Worm (Caenorhabditis elegans) whole organism, young adult: ENCODE data around the gene C44C10.10.

Source experiments
- B0336.3 ChIP-seq: fragments of 200-800 bp; sonication (Bioruptor generic); IDR thresholded peaks from 2 replicates; pipeline ENCODE4 v1.3.6; 2022; ENCODE audit warnings: missing genetic modification characterization, missing compliant biosample characterization
- C06A6.2 ChIP-seq: fragments of 200-800 bp; sonication (Bioruptor generic); conservative IDR thresholded peaks from 2 replicates; pipeline ENCODE4 v1.3.6; 2022; ENCODE audit warnings: missing genetic modification characterization, missing compliant biosample characterization
- F22D6.2 ChIP-seq: sonication (generic microtip); optimal IDR thresholded peaks from 2 replicates; lab custom pipeline; 2016; ENCODE audit warnings: mild to moderate bottlenecking, missing genetic modification characterization, missing compliant biosample characterization
- F39B2.1 ChIP-seq: fragments of 200-800 bp; sonication (Bioruptor generic); IDR thresholded peaks from 2 replicates; pipeline ENCODE4 v1.3.6; 2022; ENCODE audit warnings: missing genetic modification reagents, missing genetic modification characterization, missing compliant biosample characterization
- F49E8.2 ChIP-seq: sonication (generic microtip); optimal IDR thresholded peaks from 3 replicates; lab custom pipeline; 2017; ENCODE audit warnings: missing genetic modification characterization, mild to moderate bottlenecking, missing compliant biosample characterization, antibody characterized with exemption, moderate library complexity; ENCODE audit not compliant: insufficient read depth
- Y56A3A.18 ChIP-seq: fragments of 200-800 bp; sonication (Bioruptor generic); IDR thresholded peaks from 2 replicates; pipeline ENCODE4 v1.3.6; 2022; ENCODE audit warnings: missing genetic modification reagents, missing genetic modification characterization, missing compliant biosample characterization
- Y79H2A.3 ChIP-seq: fragments of 200-800 bp; sonication (Bioruptor generic); conservative IDR thresholded peaks from 2 replicates; pipeline ENCODE4 v1.3.6; 2022; ENCODE audit warnings: missing genetic modification reagents, missing genetic modification characterization, missing compliant biosample characterization
- Y95B8A.8 ChIP-seq: fragments of 200-800 bp; sonication (Bioruptor generic); IDR thresholded peaks from 2 replicates; pipeline ENCODE4 v1.3.6; 2022; ENCODE audit warnings: missing genetic modification reagents, missing genetic modification characterization, missing compliant biosample characterization
- aptf-2 ChIP-seq: fragments of 200-800 bp; sonication (Bioruptor generic); conservative IDR thresholded peaks from 2 replicates; pipeline ENCODE4 v1.3.6; 2022; ENCODE audit warnings: missing genetic modification reagents, missing genetic modification characterization, missing compliant biosample characterization
- atf-7 ChIP-seq: sonication (generic microtip); optimal IDR thresholded peaks from 2 replicates; lab custom pipeline; 2017; ENCODE audit warnings: mild to moderate bottlenecking, missing genetic modification characterization, missing compliant biosample characterization
- attf-5 ChIP-seq: fragments of 200-800 bp; sonication (Bioruptor generic); optimal IDR thresholded peaks from 2 replicates; lab custom pipeline; 2018; ENCODE audit warnings: mild to moderate bottlenecking, missing genetic modification characterization, missing compliant biosample characterization
- attf-6 ChIP-seq: fragments of 200-800 bp; sonication (Bioruptor generic); IDR thresholded peaks from 2 replicates; pipeline ENCODE4 v1.3.6; 2022; ENCODE audit warnings: missing genetic modification reagents, missing genetic modification characterization, missing compliant biosample characterization
- cebp-1 ChIP-seq, 2 experiments: fragments of 200-800 bp in 1 of 2; sonication (Bioruptor generic) in 1 of 2; sonication (generic microtip) in 1 of 2; IDR thresholded peaks in 1 of 2; optimal IDR thresholded peaks in 1 of 2; 2 replicates each; pipeline versions ENCODE4 v1.3.6 to Lab custom; 2017 to 2022; ENCODE audit warnings: missing compliant biosample characterization in 2 of 2, missing genetic modification characterization in 2 of 2, mild to moderate bottlenecking in 1 of 2, missing genetic modification reagents in 1 of 2, moderate library complexity in 1 of 2
- cebp-2 ChIP-seq: fragments of 200-800 bp; sonication (Bioruptor generic); IDR thresholded peaks from 2 replicates; pipeline ENCODE4 v1.3.6; 2022; ENCODE audit warnings: missing genetic modification characterization, missing compliant biosample characterization
- ceh-100 ChIP-seq: fragments of 200-800 bp; sonication (Bioruptor generic); IDR thresholded peaks from 2 replicates; pipeline ENCODE4 v1.3.6; 2022; ENCODE audit warnings: missing genetic modification reagents, missing genetic modification characterization, missing compliant biosample characterization
- die-1 ChIP-seq: sonication (generic microtip); optimal IDR thresholded peaks from 2 replicates; lab custom pipeline; 2016; ENCODE audit warnings: missing genotype, mild to moderate bottlenecking, missing genetic modification characterization, missing compliant biosample characterization
- dpff-1 ChIP-seq: sonication (generic microtip); optimal IDR thresholded peaks from 2 replicates; lab custom pipeline; 2017; ENCODE audit warnings: mild to moderate bottlenecking, missing genetic modification characterization, missing compliant biosample characterization
- dpl-1 ChIP-seq: fragments of 150-350 bp; optimal IDR thresholded peaks from 2 replicates; lab custom pipeline; 2014; ENCODE audit warnings: missing biosample characterization, missing genetic modification reagents, missing genetic modification characterization
- egl-18 ChIP-seq: fragments of 200-800 bp; sonication (Bioruptor generic); IDR thresholded peaks from 2 replicates; pipeline ENCODE4 v1.3.6; 2022; ENCODE audit warnings: missing genetic modification reagents, missing genetic modification characterization, missing compliant biosample characterization
- egl-44 ChIP-seq: fragments of 200-800 bp; sonication (Bioruptor generic); IDR thresholded peaks from 2 replicates; pipeline ENCODE4 v1.3.6; 2022; ENCODE audit warnings: missing genetic modification reagents, missing genetic modification characterization, missing compliant biosample characterization
- ets-4 ChIP-seq: fragments of 200-800 bp; sonication (Bioruptor generic); optimal IDR thresholded peaks from 2 replicates; lab custom pipeline; 2018; ENCODE audit warnings: mild to moderate bottlenecking, missing genetic modification characterization, missing compliant biosample characterization
- him-1 ChIP-seq: sonication (generic microtip); optimal IDR thresholded peaks from 2 replicates; lab custom pipeline; 2016; ENCODE audit warnings: missing genotype, missing genetic modification reagents, missing genetic modification characterization, missing compliant biosample characterization
- hlh-26 ChIP-seq: fragments of 200-800 bp; sonication (Bioruptor generic); conservative IDR thresholded peaks from 2 replicates; pipeline ENCODE4 v1.3.6; 2022; ENCODE audit warnings: missing genetic modification reagents, missing genetic modification characterization, missing compliant biosample characterization
- hmg-20 ChIP-seq: fragments of 200-800 bp; sonication (Bioruptor generic); IDR thresholded peaks from 2 replicates; pipeline ENCODE4 v1.3.6; 2022; ENCODE audit warnings: missing genetic modification reagents, missing genetic modification characterization, missing compliant biosample characterization
- hsf-1 ChIP-seq: fragments of 200-800 bp; sonication (Bioruptor generic); IDR thresholded peaks from 2 replicates; pipeline ENCODE4 v1.3.6; 2022; ENCODE audit warnings: missing genetic modification reagents, missing genetic modification characterization, missing compliant biosample characterization
- let-607 ChIP-seq, 2 experiments: fragments of 200-800 bp in 1 of 2; sonication (Bioruptor generic) in 1 of 2; sonication (generic microtip) in 1 of 2; optimal IDR thresholded peaks; 2 replicates each; lab custom pipeline; 2016 to 2018; ENCODE audit warnings: mild to moderate bottlenecking in 2 of 2, missing compliant biosample characterization in 2 of 2, missing genetic modification characterization in 2 of 2, moderate library complexity in 2 of 2, missing genotype in 1 of 2
- lin-35 ChIP-seq, 3 experiments: fragments of 150-350 bp in 2 of 3; sonication (generic microtip) in 1 of 3; optimal IDR thresholded peaks; 2 replicates each; lab custom pipeline; 2014 to 2018; ENCODE audit warnings: missing biosample characterization in 3 of 3, missing genetic modification characterization in 3 of 3, missing genetic modification reagents in 3 of 3
- lin-40 ChIP-seq: sonication (generic microtip); optimal IDR thresholded peaks from 2 replicates; lab custom pipeline; 2016; ENCODE audit warnings: missing genetic modification characterization, mild to moderate bottlenecking, missing compliant biosample characterization, missing genotype, missing genetic modification reagents
- madf-3 ChIP-seq: fragments of 200-800 bp; sonication (Bioruptor generic); IDR thresholded peaks from 2 replicates; pipeline ENCODE4 v1.3.6; 2022; ENCODE audit warnings: missing genetic modification reagents, missing genetic modification characterization, missing compliant biosample characterization
- madf-6 ChIP-seq: fragments of 200-800 bp; sonication (Bioruptor generic); IDR thresholded peaks from 2 replicates; pipeline ENCODE4 v1.3.6; 2022; ENCODE audit warnings: missing genetic modification reagents, missing genetic modification characterization, missing compliant biosample characterization
- madf-8 ChIP-seq: fragments of 200-800 bp; sonication (Bioruptor generic); conservative IDR thresholded peaks from 2 replicates; pipeline ENCODE4 v1.3.6; 2022; ENCODE audit warnings: missing genetic modification reagents, missing genetic modification characterization, missing compliant biosample characterization
- mel-28 ChIP-seq: sonication (generic microtip); optimal IDR thresholded peaks from 2 replicates; lab custom pipeline; 2016; ENCODE audit warnings: borderline replicate concordance, mild to moderate bottlenecking, missing genetic modification characterization, missing compliant biosample characterization
- nfyb-1 ChIP-seq: fragments of 200-800 bp; sonication (Bioruptor generic); IDR thresholded peaks from 2 replicates; pipeline ENCODE4 v1.3.6; 2022; ENCODE audit warnings: missing genetic modification reagents, missing genetic modification characterization, missing compliant biosample characterization
- nhr-179 ChIP-seq: sonication (generic microtip); optimal IDR thresholded peaks from 2 replicates; lab custom pipeline; 2016; ENCODE audit warnings: mild to moderate bottlenecking, missing genetic modification characterization, missing compliant biosample characterization
- repo-1 ChIP-seq: sonication (generic microtip); optimal IDR thresholded peaks from 2 replicates; lab custom pipeline; 2017; ENCODE audit warnings: mild to moderate bottlenecking, missing genetic modification characterization, missing compliant biosample characterization
- rpc-1 ChIP-seq, 2 experiments: fragments of 150-350 bp in 1 of 2; sonication (generic microtip) in 1 of 2; optimal IDR thresholded peaks; 2 replicates each; lab custom pipeline; 2014 to 2018; ENCODE audit warnings: missing biosample characterization in 1 of 2, missing genetic modification characterization in 1 of 2, missing genetic modification reagents in 1 of 2, missing genotype in 1 of 2
- sea-2 ChIP-seq: fragments of 200-800 bp; sonication (Bioruptor generic); IDR thresholded peaks from 2 replicates; pipeline ENCODE4 v1.3.6; 2022; ENCODE audit warnings: missing genetic modification characterization, missing compliant biosample characterization
- snpc-3.4 ChIP-seq: sonication (generic microtip); optimal IDR thresholded peaks from 2 replicates; lab custom pipeline; 2017; ENCODE audit warnings: missing genetic modification characterization, mild to moderate bottlenecking, missing compliant biosample characterization, antibody characterized with exemption, moderate library complexity, missing genotype, missing genetic modification reagents
- sptf-2 ChIP-seq: fragments of 200-800 bp; sonication (Bioruptor generic); optimal IDR thresholded peaks from 2 replicates; lab custom pipeline; 2018; ENCODE audit warnings: mild to moderate bottlenecking, missing genetic modification characterization, missing compliant biosample characterization
- unc-130 ChIP-seq: sonication (generic microtip); optimal IDR thresholded peaks from 2 replicates; lab custom pipeline; 2016; ENCODE audit warnings: missing genetic modification reagents, missing genetic modification characterization, missing compliant biosample characterization
- zfh-2 ChIP-seq: fragments of 200-800 bp; sonication (Bioruptor generic); conservative IDR thresholded peaks from 2 replicates; pipeline ENCODE4 v1.3.6; 2022; ENCODE audit warnings: missing genetic modification reagents, missing genetic modification characterization, missing compliant biosample characterization
- ztf-18 ChIP-seq: sonication (generic microtip); optimal IDR thresholded peaks from 2 replicates; lab custom pipeline; 2016; ENCODE audit warnings: missing genotype, mild to moderate bottlenecking, missing genetic modification characterization, missing compliant biosample characterization
- ztf-22 ChIP-seq: fragments of 200-800 bp; sonication (Bioruptor generic); optimal IDR thresholded peaks from 2 replicates; lab custom pipeline; 2018; ENCODE audit warnings: mild to moderate bottlenecking, missing genetic modification characterization, moderate library complexity, missing compliant biosample characterization
- ztf-26 ChIP-seq: sonication (generic microtip); optimal IDR thresholded peaks from 2 replicates; lab custom pipeline; 2017; ENCODE audit warnings: missing genetic modification characterization, missing compliant biosample characterization
- ztf-6 ChIP-seq: fragments of 200-800 bp; sonication (Bioruptor generic); IDR thresholded peaks from 2 replicates; pipeline ENCODE4 v1.3.6; 2022; ENCODE audit warnings: missing genetic modification reagents, missing genetic modification characterization, missing compliant biosample characterization

C44C10.10 gene

DNA sequence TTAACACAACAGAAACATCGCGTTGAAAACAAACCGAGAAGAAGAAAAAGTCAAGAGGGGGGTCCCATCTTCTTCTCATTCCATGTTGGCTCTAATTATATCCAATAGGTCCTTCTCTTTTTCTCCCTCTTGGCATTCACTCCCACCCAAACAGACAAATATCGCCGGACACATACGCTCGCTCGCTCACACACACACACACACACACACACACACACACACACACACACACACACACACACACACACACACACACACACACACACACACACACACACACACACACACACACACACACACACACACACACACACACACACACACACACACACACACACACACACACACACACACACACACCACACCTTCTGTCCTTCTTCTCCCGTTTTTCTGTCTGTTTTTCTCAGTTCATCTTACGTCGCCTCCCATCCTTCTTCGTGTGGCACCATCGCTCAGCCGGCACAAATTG, 46.3 kb upstream of the C44C10.10 start, which contains the start of gene sto-4 (continued):
- TF ChIP-seq zfh-2 (GFP tag; lab: Robert Waterston, UW) (peak; percentile 84), lin-40 (peak; percentile 77), repo-1 (tag; lab: Kevin White, UChicago) (peak; percentile 64)
- TF ChIP-seq, all 124 proteins: peak for 33; not testable (repeated sequence) for 91

DNA sequence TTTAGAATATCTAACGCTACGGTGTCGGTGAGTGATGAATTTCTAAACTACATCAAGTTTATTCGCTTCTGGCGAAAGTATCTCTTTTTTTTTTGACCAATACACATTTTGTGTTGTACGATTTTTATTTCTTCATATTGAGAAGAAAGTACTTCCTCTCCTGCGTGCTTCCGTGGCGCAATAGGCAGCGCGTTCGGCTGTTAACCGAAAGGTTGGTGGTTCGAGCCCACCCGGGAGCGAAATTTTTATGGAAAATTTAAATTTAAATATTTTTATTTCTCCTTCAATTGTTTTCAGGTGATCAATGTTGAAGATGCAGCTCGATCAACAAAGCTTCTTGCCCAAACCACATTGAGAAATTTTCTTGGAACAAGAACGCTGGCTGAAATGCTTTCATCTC, 44.6 kb upstream of the C44C10.10 start:
- TF ChIP-seq B0336.3 (GFP tag; lab: Robert Waterston, UW): no peak
- no peak for TF ChIP-seq dpl-1 (GFP tag; lab: Kevin White, UChicago)
- TF ChIP-seq aptf-2 (GFP tag; lab: Robert Waterston, UW): no peak
- peak; percentile 63; the same call in 1 of the 2 replicates for TF ChIP-seq Y56A3A.18
- TF ChIP-seq rpc-1 (optimal IDR thresholded peaks at IDR 0.05; lab: Kevin White, UChicago): peak; percentile 85
- peak; percentile 92 for TF ChIP-seq rpc-1 (tag; optimal IDR thresholded peaks at IDR 0.05; lab: Kevin White, UChicago)
- TF ChIP-seq F39B2.1 (GFP tag; lab: Robert Waterston, UW): no peak
- peak; percentile 54; the same call in 1 of the 2 replicates for TF ChIP-seq nfyb-1 (GFP tag; lab: Robert Waterston, UW)
- TF ChIP-seq ceh-100 (GFP tag; lab: Robert Waterston, UW): no peak
- no peak for TF ChIP-seq mel-28 (tag; lab: Kevin White, UChicago)
- TF ChIP-seq ztf-18 (tag; lab: Kevin White, UChicago): peak; percentile 56
- TF ChIP-seq unc-130 (GFP tag; lab: Kevin White, UChicago): peak; percentile 11
- peak in 1 of 3 experiments; percentile 53 for TF ChIP-seq lin-35 (GFP tag; optimal IDR thresholded peaks at IDR 0.05; lab: Kevin White, UChicago)
- TF ChIP-seq die-1 (tag; lab: Kevin White, UChicago): peak; percentile 74
- peak; percentile 10; the same call in 1 of the 2 replicates for TF ChIP-seq madf-6 (GFP tag; lab: Robert Waterston, UW)
- TF ChIP-seq him-1 (tag; lab: Kevin White, UChicago): peak; percentile 82
- TF ChIP-seq ets-4 (GFP tag; lab: Kevin White, UChicago): no peak
- 0 out of 2 replicates have a peak, but pooled peaks have one; percentile 70 for TF ChIP-seq cebp-2 (GFP tag; lab: Robert Waterston, UW)
- no peak for TF ChIP-seq Y79H2A.3 (GFP tag; lab: Robert Waterston, UW)
- TF ChIP-seq dpff-1 (tag; lab: Kevin White, UChicago): peak; percentile 8
- TF ChIP-seq F22D6.2 (tag; lab: Kevin White, UChicago): no peak
- TF ChIP-seq C06A6.2: no peak
- TF ChIP-seq madf-3 (GFP tag; lab: Robert Waterston, UW): no peak
- no peak for TF ChIP-seq hsf-1 (GFP tag; lab: Robert Waterston, UW)
- TF ChIP-seq ztf-22: no peak
- TF ChIP-seq nhr-179 (tag; lab: Kevin White, UChicago): peak; percentile 48
- TF ChIP-seq atf-7: peak; percentile 17
- no peak for TF ChIP-seq sptf-2 (GFP tag; lab: Kevin White, UChicago)
- no peak for TF ChIP-seq egl-44 (GFP tag; lab: Robert Waterston, UW)
- TF ChIP-seq sea-2 (GFP tag; lab: Robert Waterston, UW): no peak
- peak; percentile 45 for TF ChIP-seq attf-5
- TF ChIP-seq madf-8 (GFP tag; lab: Robert Waterston, UW): no peak
- no peak for TF ChIP-seq cebp-1 (GFP tag; IDR thresholded peaks at IDR 0.05; lab: Robert Waterston, UW)
- TF ChIP-seq cebp-1 (tag; optimal IDR thresholded peaks at IDR 0.05; lab: Kevin White, UChicago): peak; percentile 56
- no peak for TF ChIP-seq egl-18
- TF ChIP-seq let-607 (tag; optimal IDR thresholded peaks at IDR 0.05; lab: Kevin White, UChicago): peak in 1 of 2 experiments; percentile 17
- 0 out of 2 replicates have a peak, but pooled peaks have one; percentile 28 for TF ChIP-seq Y95B8A.8 (GFP tag; lab: Robert Waterston, UW)
- no peak for TF ChIP-seq hlh-26 (GFP tag; lab: Robert Waterston, UW)
- TF ChIP-seq ztf-6 (GFP tag; lab: Robert Waterston, UW): no peak
- TF ChIP-seq hmg-20: 0 out of 2 replicates have a peak, but pooled peaks have one; percentile 5
- TF ChIP-seq snpc-3.4 (tag; lab: Kevin White, UChicago): peak; percentile 8
- no peak for TF ChIP-seq ztf-26 (tag; lab: Kevin White, UChicago)
- no peak for TF ChIP-seq F49E8.2
- no peak for TF ChIP-seq attf-6 (GFP tag; lab: Robert Waterston, UW)
